Worm (Caenorhabditis elegans) whole organism, L2 larva: ENCODE data around the gene F58F9.6.

ENCODE experiments used
- C34F6.9 ChIP-seq: fragments of 150-350 bp; optimal IDR thresholded peaks from 2 replicates; lab custom pipeline; 2014; ENCODE audit warnings: missing biosample characterization, missing genetic modification characterization
- F13H6.1 ChIP-seq: sonication (generic microtip); optimal IDR thresholded peaks from 2 replicates; lab custom pipeline; 2016; ENCODE audit warnings: missing genetic modification characterization, missing compliant biosample characterization
- ZK546.5 ChIP-seq: sonication (generic microtip); optimal IDR thresholded peaks from 2 replicates; lab custom pipeline; 2017; ENCODE audit warnings: missing biosample characterization, missing genetic modification characterization
- aly-2 ChIP-seq: fragments of 150-350 bp; optimal IDR thresholded peaks from 2 replicates; lab custom pipeline; 2014; ENCODE audit warnings: missing biosample characterization, missing genetic modification characterization
- ama-1 ChIP-seq: fragments of 150-350 bp; optimal IDR thresholded peaks from 2 replicates; lab custom pipeline; 2018; ENCODE audit warnings: inconsistent platforms
- ceh-16 ChIP-seq: fragments of 150-350 bp; optimal IDR thresholded peaks from 2 replicates; lab custom pipeline; 2014; ENCODE audit warnings: missing biosample characterization, missing genetic modification characterization
- ceh-82 ChIP-seq: fragments of 150-350 bp; optimal IDR thresholded peaks from 2 replicates; lab custom pipeline; 2014; ENCODE audit warnings: missing biosample characterization, missing genetic modification characterization
- elt-1 ChIP-seq: fragments of 150-350 bp; optimal IDR thresholded peaks from 2 replicates; lab custom pipeline; 2014; ENCODE audit warnings: missing biosample characterization, missing genetic modification characterization
- elt-3 ChIP-seq: sonication (generic microtip); optimal IDR thresholded peaks from 2 replicates; lab custom pipeline; 2017; ENCODE audit warnings: missing biosample characterization, missing genetic modification characterization
- fos-1 ChIP-seq: fragments of 150-350 bp; optimal IDR thresholded peaks from 2 replicates; lab custom pipeline; 2014; ENCODE audit warnings: missing biosample characterization, missing genetic modification characterization
- gmeb-1 ChIP-seq: fragments of 150-350 bp; optimal IDR thresholded peaks from 2 replicates; lab custom pipeline; 2014; ENCODE audit warnings: missing biosample characterization, missing genetic modification characterization
- lin-11 ChIP-seq: fragments of 150-350 bp; sonication (generic microtip); optimal IDR thresholded peaks from 2 replicates; lab custom pipeline; 2014; ENCODE audit warnings: missing biosample characterization, missing genetic modification characterization, inconsistent platforms, mixed read lengths
- lin-13 ChIP-seq: fragments of 150-350 bp; optimal IDR thresholded peaks from 2 replicates; lab custom pipeline; 2014; ENCODE audit warnings: missing biosample characterization, missing genetic modification reagents, missing genetic modification characterization
- lsy-2 ChIP-seq, 2 experiments: fragments of 150-350 bp in 1 of 2; sonication (generic microtip) in 1 of 2; optimal IDR thresholded peaks; 2 replicates each; lab custom pipeline; 2014 to 2017; ENCODE audit warnings: missing biosample characterization in 2 of 2, missing genetic modification characterization in 2 of 2
- mbf-1 ChIP-seq: sonication (generic microtip); optimal IDR thresholded peaks from 2 replicates; lab custom pipeline; 2017; ENCODE audit warnings: missing biosample characterization, missing genetic modification characterization
- nhr-10 ChIP-seq: sonication (generic microtip); optimal IDR thresholded peaks from 2 replicates; lab custom pipeline; 2017; ENCODE audit warnings: missing biosample characterization, missing genetic modification characterization
- nhr-11 ChIP-seq: fragments of 150-350 bp; optimal IDR thresholded peaks from 2 replicates; lab custom pipeline; 2014; ENCODE audit warnings: missing biosample characterization, missing genetic modification characterization
- nhr-129 ChIP-seq: fragments of 150-350 bp; optimal IDR thresholded peaks from 2 replicates; lab custom pipeline; 2014; ENCODE audit warnings: missing biosample characterization, missing genetic modification characterization
- nhr-21 ChIP-seq: fragments of 150-350 bp; optimal IDR thresholded peaks from 2 replicates; lab custom pipeline; 2014; ENCODE audit warnings: missing biosample characterization, missing genetic modification characterization
- nhr-25 ChIP-seq: fragments of 150-350 bp; sonication (generic microtip); optimal IDR thresholded peaks from 3 replicates; lab custom pipeline; 2014; ENCODE audit warnings: missing biosample characterization, missing genetic modification characterization
- nhr-6 ChIP-seq: fragments of 150-350 bp; optimal IDR thresholded peaks from 2 replicates; lab custom pipeline; 2014; ENCODE audit warnings: missing biosample characterization, missing genetic modification characterization
- sem-4 ChIP-seq: fragments of 150-350 bp; optimal IDR thresholded peaks from 2 replicates; lab custom pipeline; 2014; ENCODE audit warnings: missing biosample characterization, missing genetic modification reagents, missing genetic modification characterization
- sma-9 ChIP-seq, 2 experiments: fragments of 150-350 bp in 1 of 2; sonication (generic microtip) in 1 of 2; optimal IDR thresholded peaks; 2 replicates each; lab custom pipeline; 2014 to 2016; ENCODE audit warnings: missing genetic modification characterization in 2 of 2, mild to moderate bottlenecking in 1 of 2, missing biosample characterization in 1 of 2, missing compliant biosample characterization in 1 of 2, missing genetic modification reagents in 1 of 2, moderate library complexity in 1 of 2
- snpc-4 ChIP-seq: fragments of 150-350 bp; optimal IDR thresholded peaks from 2 replicates; lab custom pipeline; 2014; ENCODE audit warnings: missing biosample characterization, missing genetic modification characterization
- unc-39 ChIP-seq: fragments of 150-350 bp; optimal IDR thresholded peaks from 2 replicates; lab custom pipeline; 2014; ENCODE audit warnings: missing biosample characterization, missing genetic modification characterization
- unc-62 ChIP-seq: fragments of 150-350 bp; optimal IDR thresholded peaks from 2 replicates; lab custom pipeline; 2014; ENCODE audit warnings: missing biosample characterization, missing genetic modification reagents, missing genetic modification characterization
- zag-1 ChIP-seq: fragments of 150-350 bp; optimal IDR thresholded peaks from 2 replicates; lab custom pipeline; 2014; ENCODE audit warnings: missing biosample characterization, missing genetic modification characterization
- ztf-1 ChIP-seq: fragments of 200-800 bp; sonication (Bioruptor generic); conservative IDR thresholded peaks from 2 replicates; pipeline ENCODE4 v1.3.6; 2022; ENCODE audit warnings: missing genetic modification characterization, missing compliant biosample characterization
- ztf-4 ChIP-seq: fragments of 150-350 bp; optimal IDR thresholded peaks from 2 replicates; lab custom pipeline; 2014; ENCODE audit warnings: missing biosample characterization, missing genetic modification characterization

The F58F9.6 gene

DNA sequence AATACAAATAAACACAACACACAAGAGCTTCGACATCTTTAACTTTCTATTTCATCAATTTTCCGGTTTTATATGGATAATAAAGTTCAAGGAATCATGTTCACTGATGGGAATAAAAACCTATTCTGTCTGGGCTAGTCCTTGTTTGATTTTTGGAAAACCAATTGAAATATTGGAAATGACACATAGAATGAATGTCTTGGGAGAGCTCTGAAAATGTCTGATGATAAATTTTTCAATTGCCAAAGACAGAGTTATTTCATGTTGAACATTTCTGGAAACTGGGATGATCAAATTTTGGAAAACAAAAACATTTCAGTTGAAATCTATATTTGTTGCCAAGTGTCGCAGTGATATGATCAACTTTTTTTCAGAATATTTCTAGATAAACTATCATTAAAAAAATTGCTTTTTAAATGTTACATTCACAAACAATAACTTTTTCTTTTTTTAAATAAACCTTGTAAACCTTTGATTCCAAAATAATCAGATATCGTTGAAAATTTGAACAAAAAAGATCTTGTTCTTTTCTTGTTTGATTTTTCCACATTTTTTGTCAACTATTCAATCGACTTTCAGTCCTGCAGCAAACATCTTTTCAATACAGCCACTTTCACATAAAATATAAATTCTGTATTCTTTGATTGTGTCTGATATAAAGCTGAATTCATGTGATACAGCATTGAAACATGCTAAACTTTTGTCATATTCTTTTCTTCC, at the start of gene F58F9.6, which contains the start of gene F58F9.8:
Gene F58F9.6, minus strand, starts transcription at position 101 of the 720 bp plus-strand sequence.
Gene F58F9.8, plus strand, starts transcription at position 670 of the 720 bp plus-strand sequence.
- no peak for TF ChIP-seq mbf-1 (tag; lab: Kevin White, UChicago)
- TF ChIP-seq nhr-6 = no peak
- TF ChIP-seq nhr-25 (tag; lab: Kevin White, UChicago) = no peak
- no peak for TF ChIP-seq unc-39
- TF ChIP-seq ceh-16 (tag; lab: Kevin White, UChicago) = no peak
- no peak for TF ChIP-seq elt-3 (tag; lab: Kevin White, UChicago)

DNA sequence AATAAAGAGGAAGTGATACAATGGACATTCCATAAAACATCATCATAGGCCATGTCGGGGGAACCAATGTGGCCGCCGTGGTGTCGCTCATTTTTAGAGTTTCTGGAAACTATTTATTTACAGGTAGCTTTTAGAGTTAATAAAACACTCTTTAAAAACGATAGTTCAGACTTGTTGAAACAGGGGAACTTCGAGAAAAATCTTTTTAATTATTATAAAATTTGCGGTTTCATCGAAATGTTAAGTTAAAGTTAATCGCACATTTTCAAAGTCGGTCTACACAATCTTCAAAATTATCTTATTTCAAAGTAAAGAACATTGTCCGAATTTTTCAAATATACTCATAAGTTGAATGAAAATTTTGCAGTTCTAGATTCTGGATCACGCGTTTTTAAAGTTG, 46.9 kb upstream of the F58F9.6 start, which contains the start of gene ops-1:
Gene ops-1, minus strand, starts transcription at position 101 of the 400 bp plus-strand sequence.
- TF ChIP-seq ceh-82 (tag; lab: Kevin White, UChicago) (no peak), nhr-6 (no peak), sem-4 (tag; lab: Kevin White, UChicago) (no peak), gmeb-1 (no peak), lin-13 (GFP tag; lab: Kevin White, UChicago) (no peak), C34F6.9 (tag; lab: Kevin White, UChicago) (no peak), zag-1 (tag; lab: Kevin White, UChicago) (no peak), unc-62 (GFP tag; lab: Kevin White, UChicago) (no peak), ztf-4 (tag; lab: Kevin White, UChicago) (no peak), elt-1 (tag; lab: Kevin White, UChicago) (no peak), ZK546.5 (tag; lab: Kevin White, UChicago) (no peak), unc-39 (no peak), ceh-16 (tag; lab: Kevin White, UChicago) (no peak), aly-2 (tag; lab: Kevin White, UChicago) (no peak), nhr-11 (tag; lab: Kevin White, UChicago) (no peak), mbf-1 (tag; lab: Kevin White, UChicago) (no peak), F13H6.1 (tag; lab: Kevin White, UChicago) (no peak)

DNA sequence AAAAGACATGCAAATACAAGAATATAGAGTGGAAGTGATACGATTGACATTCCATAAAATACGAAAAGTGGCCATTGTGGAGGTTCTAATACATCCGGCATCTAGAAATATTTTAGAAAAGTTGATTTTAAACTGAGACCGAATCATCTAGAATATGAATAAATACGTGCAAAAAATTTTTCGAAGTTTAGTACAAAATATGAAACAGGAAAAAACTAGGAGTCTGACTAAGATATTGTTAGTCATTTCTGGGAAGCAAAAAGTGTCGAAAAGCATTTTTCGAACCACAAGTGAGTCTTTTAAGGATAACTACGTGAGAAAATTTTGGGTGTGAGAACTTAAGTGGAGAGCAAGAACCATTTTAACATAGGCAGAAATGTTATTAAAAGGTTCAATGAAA, 44.7 kb upstream of the F58F9.6 start, which contains the start of gene srv-32:
Gene srv-32, minus strand, starts transcription at position 101 of the 400 bp plus-strand sequence.
- TF ChIP-seq nhr-11 (tag; lab: Kevin White, UChicago) (no peak), ztf-4 (tag; lab: Kevin White, UChicago) (no peak), fos-1 (tag; lab: Kevin White, UChicago) (no peak)

DNA sequence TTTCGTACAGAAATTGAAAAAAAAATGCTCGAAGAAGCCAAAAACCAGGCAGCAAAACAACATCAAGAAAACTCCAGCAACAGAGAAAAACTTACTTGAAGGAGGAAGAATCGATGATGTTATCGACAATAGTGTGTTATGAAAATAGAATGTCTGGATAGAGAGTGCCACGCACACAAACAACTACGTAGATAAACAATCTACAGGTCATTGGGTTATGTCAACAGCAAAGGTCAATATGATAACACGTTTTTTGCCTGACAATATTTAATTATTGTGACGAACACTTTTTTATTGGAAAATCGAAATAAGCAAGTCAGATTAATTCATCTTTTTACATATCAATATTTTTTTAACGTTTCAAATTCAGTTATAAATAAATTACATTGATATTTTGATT, 42.0 kb upstream of the F58F9.6 start, which contains the start of gene sams-5:
Gene sams-5, minus strand, starts transcription at position 131 of the 400 bp plus-strand sequence.
- no peak for TF ChIP-seq zag-1 (tag; lab: Kevin White, UChicago)
- TF ChIP-seq lin-11 (tag; lab: Kevin White, UChicago) = no peak
- TF ChIP-seq gmeb-1 = no peak
- TF ChIP-seq unc-39 = no peak
- TF ChIP-seq ztf-1 (GFP tag; lab: Robert Waterston, UW) = no peak
- no peak for TF ChIP-seq aly-2 (tag; lab: Kevin White, UChicago)
- TF ChIP-seq mbf-1 (tag; lab: Kevin White, UChicago) = no peak
- no peak for TF ChIP-seq ZK546.5 (tag; lab: Kevin White, UChicago)
- no peak for TF ChIP-seq F13H6.1 (tag; lab: Kevin White, UChicago)
- TF ChIP-seq, all 48 proteins: peak for 0

DNA sequence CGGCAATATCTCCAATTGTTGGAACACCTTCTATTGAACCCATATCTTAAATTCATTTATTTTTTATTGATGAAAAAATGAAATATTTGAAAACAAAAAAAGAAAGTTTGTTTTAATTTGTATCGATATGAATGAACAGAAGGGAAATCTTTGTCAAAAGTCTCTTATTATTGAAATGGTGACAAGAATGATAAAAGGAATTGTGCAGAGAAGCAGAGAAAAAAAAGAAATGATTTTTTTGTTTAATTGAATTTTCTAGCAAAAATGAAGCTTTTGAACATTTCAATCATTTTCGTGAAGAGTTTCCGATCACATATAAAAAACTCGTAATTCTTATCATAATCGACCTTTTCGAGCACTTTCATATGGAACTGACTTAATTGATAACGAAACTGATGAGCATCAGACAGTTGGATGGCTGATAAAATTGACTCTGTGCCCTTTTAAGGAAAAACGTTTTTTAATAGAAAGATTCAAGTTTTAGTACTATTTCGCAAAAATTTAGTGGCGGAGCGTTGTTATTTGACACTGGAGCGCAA, 38.3 kb upstream of the F58F9.6 start, which contains the start of the genes aat-4 and T13A10.1:
Gene aat-4, minus strand, starts transcription at position 51 of the 539 bp plus-strand sequence.
Gene T13A10.1, plus strand, starts transcription at position 411 of the 539 bp plus-strand sequence.
- TF ChIP-seq fos-1 (tag; lab: Kevin White, UChicago) = peak; percentile 94
- TF ChIP-seq elt-1 (tag; lab: Kevin White, UChicago) = no peak
- TF ChIP-seq gmeb-1 = peak; percentile 24

DNA sequence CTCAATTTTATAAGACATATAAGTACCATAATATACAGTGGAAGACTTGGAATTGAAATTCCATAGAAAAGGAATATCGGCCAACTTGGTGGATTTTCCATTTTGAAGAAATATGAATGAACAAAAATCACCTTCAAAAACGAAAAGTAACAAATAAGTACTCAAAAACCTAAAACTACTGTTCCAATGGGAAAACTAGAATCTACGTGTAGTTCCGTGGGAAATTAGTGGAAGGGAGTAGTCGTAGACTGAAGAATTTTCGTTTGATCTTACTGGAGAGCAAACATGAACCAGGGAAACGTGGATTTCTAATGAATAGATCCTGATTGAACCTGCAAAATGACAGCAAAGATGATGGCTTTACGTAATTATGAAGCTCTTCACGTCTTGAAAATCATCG, 34.5 kb upstream of the F58F9.6 start, which contains the start of gene srv-31:
Gene srv-31, minus strand, starts transcription at position 101 of the 400 bp plus-strand sequence.
- TF ChIP-seq ama-1 (lab: Kevin White, UChicago) (no peak), snpc-4 (tag; lab: Kevin White, UChicago) (no peak), nhr-129 (tag; lab: Kevin White, UChicago) (no peak), aly-2 (tag; lab: Kevin White, UChicago) (no peak), mbf-1 (tag; lab: Kevin White, UChicago) (no peak), lin-13 (GFP tag; lab: Kevin White, UChicago) (no peak), gmeb-1 (no peak), sma-9 (GFP tag; optimal IDR thresholded peaks at IDR 0.05; lab: Kevin White, UChicago) (no peak), sma-9 (tag; optimal IDR thresholded peaks at IDR 0.05; lab: Kevin White, UChicago) (no peak), nhr-10 (no peak), elt-3 (tag; lab: Kevin White, UChicago) (no peak), nhr-21 (tag; lab: Kevin White, UChicago) (no peak), lsy-2 (tag; optimal IDR thresholded peaks at IDR 0.05; lab: Kevin White, UChicago) (no peak)
